Fruit fly (Drosophila melanogaster) whole organism, prepupa: ENCODE results near the gene Ucp4C.

Experiments
- CG6276 ChIP-seq: fragments of 200-800 bp; sonication (Bioruptor generic); optimal IDR thresholded peaks from 2 replicates; lab custom pipeline; 2017; ENCODE audit warnings: missing biosample characterization, mild to moderate bottlenecking, missing genetic modification characterization
- fd85E ChIP-seq: fragments of 200-800 bp; sonication (Bioruptor generic); optimal IDR thresholded peaks from 3 replicates; lab custom pipeline; 2016; ENCODE audit warnings: missing biosample characterization, missing genetic modification characterization

DNA sequence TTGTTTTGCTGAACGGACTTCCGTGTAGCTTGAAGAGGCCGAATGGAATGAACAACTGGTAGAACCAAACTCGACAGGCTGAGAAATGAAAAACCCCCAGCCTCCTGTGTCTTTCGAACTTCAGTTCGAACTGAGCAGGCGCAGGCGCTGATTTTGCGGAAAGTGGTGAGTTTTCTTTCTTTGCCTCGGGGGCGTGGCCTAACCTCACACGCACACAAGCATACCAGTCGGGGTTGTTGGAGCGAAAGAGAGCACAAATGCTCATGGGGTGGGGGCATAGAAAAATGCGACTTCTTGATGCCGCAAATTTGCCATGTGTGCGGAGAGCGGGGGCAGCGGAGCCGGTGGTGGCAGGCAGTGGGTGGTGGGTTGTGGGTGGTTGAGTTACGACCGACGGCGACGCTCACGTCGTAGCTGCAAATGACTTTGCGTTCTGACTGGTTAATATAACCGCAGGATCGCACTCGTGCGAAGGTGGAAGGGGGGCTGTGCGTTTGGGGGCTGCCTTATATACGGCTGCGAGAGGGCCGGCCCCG, 44.7 kb upstream of the Ucp4C start, which contains the start of gene CG9016:
- TF ChIP-seq fd85E (GFP tag; lab: Kevin White, UChicago) (no peak), CG6276 (GFP tag; lab: Kevin White, UChicago) (no peak)
